Worm (Caenorhabditis elegans): ENCODE measurements around the gene Y102E9.6.

Y102E9.6 gene

ce11 chrIII:6713266-6713665 lies 23.2 kb downstream of the Y102E9.6 start, which contains the start of gene F37A4.4:
Gene F37A4.4, plus strand, starts transcription at chrIII:6713566.
- TF ChIP-seq hmbx-1 (tag; optimal IDR thresholded peaks at IDR 0.05), result no peak

ce11 chrIII:6711590-6711989 lies 24.9 kb downstream of the Y102E9.6 start, which contains the start of gene F37A4.5:
Gene F37A4.5, plus strand, starts transcription at chrIII:6711890.
- TF ChIP-seq ama-1 (optimal IDR thresholded peaks at IDR 0.05) (no peak), ets-7 (tag; optimal IDR thresholded peaks at IDR 0.05) (no peak), pes-1 (GFP tag; IDR thresholded peaks at IDR 0.05) (no peak), tra-4 (tag; optimal IDR thresholded peaks at IDR 0.05) (no peak), B0310.2 (tag; optimal IDR thresholded peaks at IDR 0.05) (no peak), tbx-37 (GFP tag; conservative IDR thresholded peaks at IDR 0.05) (no peak), hnd-1 (tag; optimal IDR thresholded peaks at IDR 0.05) (no peak), ceh-13 (GFP tag; optimal IDR thresholded peaks at IDR 0.05) (no peak), hmg-4 (GFP tag; optimal IDR thresholded peaks at IDR 0.05) (no peak), sea-1 (GFP tag; conservative IDR thresholded peaks at IDR 0.05) (no peak), F13C5.2 (tag; optimal IDR thresholded peaks at IDR 0.05) (no peak), flt-1 (GFP tag; IDR thresholded peaks at IDR 0.05) (no peak), aly-1 (tag; optimal IDR thresholded peaks at IDR 0.05) (no peak), hmbx-1 (tag; optimal IDR thresholded peaks at IDR 0.05) (no peak), ceh-36 (tag; optimal IDR thresholded peaks at IDR 0.05) (no peak), scrt-1 (GFP tag; IDR thresholded peaks at IDR 0.05) (no peak), tbx-11 (GFP tag; IDR thresholded peaks at IDR 0.05) (no peak)

DNA sequence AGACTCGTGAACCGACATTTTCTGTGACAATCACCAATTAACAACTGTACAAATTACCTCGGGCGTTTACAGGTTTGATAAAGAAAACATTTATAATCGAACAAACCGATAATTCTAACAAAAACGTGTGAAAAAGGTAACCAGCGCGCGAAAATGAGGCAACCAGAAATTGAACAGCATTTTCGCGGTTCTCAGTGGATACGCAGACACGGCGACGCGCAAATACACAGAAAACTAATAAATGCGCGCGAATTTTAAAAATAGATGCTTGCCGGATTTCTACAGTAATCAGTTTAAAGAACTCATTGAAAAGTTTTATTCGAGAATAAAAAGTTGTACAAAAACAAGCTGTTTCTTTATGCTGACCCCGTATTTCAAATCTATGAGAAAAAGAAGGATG lies 26.5 kb downstream of the Y102E9.6 start, which contains the start of gene isw-1:
isw-1 (minus strand) TSS at position 118 of the 400 bp plus-strand sequence.
- TF ChIP-seq F13C5.2 (tag; optimal IDR thresholded peaks at IDR 0.05) (peak; percentile 57), pes-1 (GFP tag; IDR thresholded peaks at IDR 0.05) (no peak)

- no peak for TF ChIP-seq ama-1 (optimal IDR thresholded peaks at IDR 0.05)
- no peak for TF ChIP-seq flt-1 (GFP tag; IDR thresholded peaks at IDR 0.05)
- TF ChIP-seq ets-7 (tag; optimal IDR thresholded peaks at IDR 0.05), result no peak
- no peak for TF ChIP-seq sea-1 (GFP tag; conservative IDR thresholded peaks at IDR 0.05)
- no peak for TF ChIP-seq scrt-1 (GFP tag; IDR thresholded peaks at IDR 0.05)
- TF ChIP-seq ceh-13 (GFP tag; optimal IDR thresholded peaks at IDR 0.05), result no peak
- TF ChIP-seq hmg-4 (GFP tag; optimal IDR thresholded peaks at IDR 0.05), result no peak
- TF ChIP-seq hnd-1 (tag; optimal IDR thresholded peaks at IDR 0.05), result no peak
- TF ChIP-seq tbx-37 (GFP tag; conservative IDR thresholded peaks at IDR 0.05), result no peak
- no peak for TF ChIP-seq pes-1 (GFP tag; IDR thresholded peaks at IDR 0.05)
- TF ChIP-seq B0310.2 (tag; optimal IDR thresholded peaks at IDR 0.05), result no peak
- TF ChIP-seq tra-4 (tag; optimal IDR thresholded peaks at IDR 0.05), result no peak
- TF ChIP-seq F13C5.2 (tag; optimal IDR thresholded peaks at IDR 0.05), result no peak
- TF ChIP-seq ceh-36 (tag; optimal IDR thresholded peaks at IDR 0.05), result no peak
- no peak for TF ChIP-seq aly-1 (tag; optimal IDR thresholded peaks at IDR 0.05)
- no peak for TF ChIP-seq hmbx-1 (tag; optimal IDR thresholded peaks at IDR 0.05)
- TF ChIP-seq tbx-11 (GFP tag; IDR thresholded peaks at IDR 0.05), result no peak
These were observed 31.0 kb downstream of the Y102E9.6 start, which contains the start of gene F37A4.6 for ce11 chrIII:6705515-6705914. Gene F37A4.6, plus strand, starts transcription at chrIII:6705815.

- TF ChIP-seq sea-1 (GFP tag; conservative IDR thresholded peaks at IDR 0.05) (no peak), tbx-37 (GFP tag; conservative IDR thresholded peaks at IDR 0.05) (no peak), B0310.2 (tag; optimal IDR thresholded peaks at IDR 0.05) (no peak), F13C5.2 (tag; optimal IDR thresholded peaks at IDR 0.05) (no peak), ceh-36 (tag; optimal IDR thresholded peaks at IDR 0.05) (no peak), ama-1 (optimal IDR thresholded peaks at IDR 0.05) (no peak), flt-1 (GFP tag; IDR thresholded peaks at IDR 0.05) (no peak), tbx-11 (GFP tag; IDR thresholded peaks at IDR 0.05) (no peak), tra-4 (tag; optimal IDR thresholded peaks at IDR 0.05) (no peak), ets-7 (tag; optimal IDR thresholded peaks at IDR 0.05) (no peak), hmbx-1 (tag; optimal IDR thresholded peaks at IDR 0.05) (no peak), aly-1 (tag; optimal IDR thresholded peaks at IDR 0.05) (no peak), pes-1 (GFP tag; IDR thresholded peaks at IDR 0.05) (no peak)
These were observed 41.3 kb downstream of the Y102E9.6 start for ce11 chrIII:6695189-6695588.

DNA sequence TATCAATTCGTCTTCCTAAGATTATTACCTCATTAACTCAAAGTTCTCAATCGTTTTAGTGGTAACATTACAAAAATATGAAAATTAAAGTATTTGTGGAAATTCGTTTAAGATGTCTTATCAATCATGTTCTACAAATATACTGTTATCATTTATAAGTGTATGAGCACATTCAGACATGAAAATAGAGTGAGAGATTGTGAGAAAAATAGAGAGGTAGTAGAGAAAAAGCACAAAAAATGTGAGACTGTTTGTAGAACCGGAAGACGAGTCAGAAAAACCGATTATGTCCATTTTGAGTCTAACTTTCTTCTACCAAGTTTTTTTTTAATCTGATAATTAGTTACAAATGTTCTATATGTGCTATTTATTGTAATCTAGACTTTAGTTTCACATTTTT lies 43.2 kb downstream of the Y102E9.6 start:
- no peak for TF ChIP-seq F13C5.2 (tag; optimal IDR thresholded peaks at IDR 0.05)
- TF ChIP-seq aly-1 (tag; optimal IDR thresholded peaks at IDR 0.05), result no peak
- no peak for TF ChIP-seq ama-1 (optimal IDR thresholded peaks at IDR 0.05)
- TF ChIP-seq tbx-11 (GFP tag; IDR thresholded peaks at IDR 0.05), result no peak
- no peak for TF ChIP-seq hmg-4 (GFP tag; optimal IDR thresholded peaks at IDR 0.05)
- TF ChIP-seq hmbx-1 (tag; optimal IDR thresholded peaks at IDR 0.05), result no peak
- TF ChIP-seq ceh-36 (tag; optimal IDR thresholded peaks at IDR 0.05), result no peak
- no peak for TF ChIP-seq tbx-37 (GFP tag; conservative IDR thresholded peaks at IDR 0.05)
- TF ChIP-seq ets-7 (tag; optimal IDR thresholded peaks at IDR 0.05), result no peak
- no peak for TF ChIP-seq scrt-1 (GFP tag; IDR thresholded peaks at IDR 0.05)
- no peak for TF ChIP-seq sea-1 (GFP tag; conservative IDR thresholded peaks at IDR 0.05)
- no peak for TF ChIP-seq flt-1 (GFP tag; IDR thresholded peaks at IDR 0.05)
- TF ChIP-seq B0310.2 (tag; optimal IDR thresholded peaks at IDR 0.05), result no peak
- TF ChIP-seq hnd-1 (tag; optimal IDR thresholded peaks at IDR 0.05), result no peak
- no peak for TF ChIP-seq tra-4 (tag; optimal IDR thresholded peaks at IDR 0.05)
- TF ChIP-seq ceh-13 (GFP tag; optimal IDR thresholded peaks at IDR 0.05), result no peak

ce11 chrIII:6690490-6690889 lies 46.0 kb downstream of the Y102E9.6 start:
- TF ChIP-seq pes-1 (GFP tag; IDR thresholded peaks at IDR 0.05), result no peak
- no peak for TF ChIP-seq hmg-4 (GFP tag; optimal IDR thresholded peaks at IDR 0.05)
- no peak for TF ChIP-seq F13C5.2 (tag; optimal IDR thresholded peaks at IDR 0.05)
- TF ChIP-seq ama-1 (optimal IDR thresholded peaks at IDR 0.05), result no peak
- no peak for TF ChIP-seq ceh-13 (GFP tag; optimal IDR thresholded peaks at IDR 0.05)
- no peak for TF ChIP-seq tbx-37 (GFP tag; conservative IDR thresholded peaks at IDR 0.05)

Data from whole organism, early embryonic.